Worm (Caenorhabditis elegans): ENCODE measurements around the gene Y69A2AR.31.

ce11 chrIV:2616853-2617252 is 47.0 kb downstream of the Y69A2AR.31 start:
- TF ChIP-seq zag-1 (tag; optimal IDR thresholded peaks at IDR 0.05) (no peak), lsy-2 (tag; optimal IDR thresholded peaks at IDR 0.05) (no peak), mdl-1 (tag; optimal IDR thresholded peaks at IDR 0.05) (no peak), unc-39 (tag; optimal IDR thresholded peaks at IDR 0.05) (no peak), alr-1 (tag; optimal IDR thresholded peaks at IDR 0.05) (no peak), nhr-10 (tag; optimal IDR thresholded peaks at IDR 0.05) (no peak), egl-27 (tag; optimal IDR thresholded peaks at IDR 0.05) (no peak), F13H6.1 (tag; optimal IDR thresholded peaks at IDR 0.05) (no peak)

All from whole organism, L2 larva.